Worm (Caenorhabditis elegans) whole organism, early embryonic: ENCODE measurements around the gene M03B6.1.

Experiments
- aly-1 ChIP-seq: sonication (generic microtip); optimal IDR thresholded peaks from 2 replicates; lab custom pipeline; 2016; ENCODE audit warnings: missing genetic modification characterization, missing compliant biosample characterization
- ama-1 ChIP-seq: fragments of 150-350 bp; optimal IDR thresholded peaks from 2 replicates; lab custom pipeline; 2014

- TF ChIP-seq ama-1 (lab: Kevin White, UChicago) (no peak), aly-1 (no peak)
Observed at ce11 chrX:13875913-13876312, 34.5 kb downstream of the M03B6.1 start.
